Worm (Caenorhabditis elegans) whole organism, early embryonic: ENCODE measurements around the gene T11F8.12.

Experiments
- B0310.2 ChIP-seq: sonication (generic microtip); optimal IDR thresholded peaks from 2 replicates; lab custom pipeline; 2016; ENCODE audit warnings: mild to moderate bottlenecking, missing genetic modification characterization, missing compliant biosample characterization
- F13C5.2 ChIP-seq: sonication (generic microtip); optimal IDR thresholded peaks from 2 replicates; lab custom pipeline; 2017; ENCODE audit warnings: mild to moderate bottlenecking, missing genetic modification characterization, inconsistent platforms, missing compliant biosample characterization
- aly-1 ChIP-seq: sonication (generic microtip); optimal IDR thresholded peaks from 2 replicates; lab custom pipeline; 2016; ENCODE audit warnings: missing genetic modification characterization, missing compliant biosample characterization
- ama-1 ChIP-seq: fragments of 150-350 bp; optimal IDR thresholded peaks from 2 replicates; lab custom pipeline; 2014
- ceh-13 ChIP-seq: fragments of 200-800 bp; sonication (Bioruptor generic); optimal IDR thresholded peaks from 2 replicates; lab custom pipeline; 2018; ENCODE audit warnings: mild to moderate bottlenecking, missing genetic modification characterization, missing compliant biosample characterization
- ceh-36 ChIP-seq: sonication (generic microtip); optimal IDR thresholded peaks from 2 replicates; lab custom pipeline; 2016; ENCODE audit warnings: missing genetic modification characterization, inconsistent platforms, missing compliant biosample characterization
- ets-7 ChIP-seq: sonication (generic microtip); optimal IDR thresholded peaks from 2 replicates; lab custom pipeline; 2016; ENCODE audit warnings: missing genotype, missing genetic modification characterization, missing compliant biosample characterization
- flt-1 ChIP-seq: fragments of 200-800 bp; sonication (Bioruptor generic); IDR thresholded peaks from 2 replicates; pipeline ENCODE4 v1.3.6; 2022; ENCODE audit warnings: missing genetic modification characterization, missing compliant biosample characterization
- hmbx-1 ChIP-seq: sonication (generic microtip); optimal IDR thresholded peaks from 2 replicates; lab custom pipeline; 2016; ENCODE audit warnings: mild to moderate bottlenecking, missing genetic modification characterization, missing compliant biosample characterization
- hmg-4 ChIP-seq: fragments of 200-800 bp; sonication (Bioruptor generic); optimal IDR thresholded peaks from 2 replicates; lab custom pipeline; 2018; ENCODE audit warnings: mild to moderate bottlenecking, missing genetic modification characterization, missing compliant biosample characterization
- hnd-1 ChIP-seq: sonication (generic microtip); optimal IDR thresholded peaks from 2 replicates; lab custom pipeline; 2016; ENCODE audit warnings: missing genetic modification characterization, missing compliant biosample characterization
- pes-1 ChIP-seq: fragments of 200-800 bp; sonication (Bioruptor generic); IDR thresholded peaks from 2 replicates; pipeline ENCODE4 v1.3.6; 2022; ENCODE audit warnings: missing genetic modification reagents, missing genetic modification characterization, missing compliant biosample characterization
- scrt-1 ChIP-seq: fragments of 200-800 bp; sonication (Bioruptor generic); IDR thresholded peaks from 2 replicates; pipeline ENCODE4 v1.3.6; 2022; ENCODE audit warnings: missing genetic modification characterization, missing compliant biosample characterization
- sea-1 ChIP-seq: fragments of 200-800 bp; sonication (Bioruptor generic); conservative IDR thresholded peaks from 2 replicates; pipeline ENCODE4 v1.3.6; 2022; ENCODE audit warnings: missing genetic modification characterization, missing compliant biosample characterization
- tbx-11 ChIP-seq: fragments of 200-800 bp; sonication (Bioruptor generic); IDR thresholded peaks from 2 replicates; pipeline ENCODE4 v1.3.6; 2022; ENCODE audit warnings: missing genetic modification characterization, missing compliant biosample characterization
- tbx-37 ChIP-seq: fragments of 200-800 bp; sonication (Bioruptor generic); conservative IDR thresholded peaks from 2 replicates; pipeline ENCODE4 v1.3.6; 2022; ENCODE audit warnings: missing genetic modification reagents, missing genetic modification characterization, missing compliant biosample characterization
- tra-4 ChIP-seq: sonication (generic microtip); optimal IDR thresholded peaks from 2 replicates; lab custom pipeline; 2017; ENCODE audit warnings: missing genetic modification characterization, missing compliant biosample characterization

T11F8.12 gene

DNA sequence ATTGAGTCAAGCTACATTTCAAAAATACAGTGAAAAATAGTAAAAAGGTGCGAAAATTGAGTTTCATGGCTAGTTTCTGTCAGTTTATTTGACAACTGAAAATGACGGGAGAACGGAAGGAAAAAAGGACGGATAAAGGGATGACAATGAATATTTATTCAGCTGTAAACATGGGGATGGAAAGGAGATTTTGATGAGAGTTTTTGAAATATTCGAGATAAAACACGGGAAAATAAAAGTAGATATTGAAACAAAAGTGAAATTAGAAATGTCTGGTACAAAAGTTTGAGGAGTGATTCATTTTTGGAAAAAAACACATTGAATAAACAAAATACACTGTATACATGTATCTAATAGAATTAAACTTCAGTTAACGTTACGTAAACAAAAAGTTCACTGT lies at the start of gene T11F8.12:
T11F8.12 (minus strand) TSS at position 101 of the 400 bp plus-strand sequence.
- no peak for TF ChIP-seq pes-1 (GFP tag; lab: Robert Waterston, UW)
- no peak for TF ChIP-seq tra-4
- TF ChIP-seq flt-1 (GFP tag; lab: Robert Waterston, UW): no peak
- TF ChIP-seq ama-1: no peak
- TF ChIP-seq ceh-36 (tag; lab: Kevin White, UChicago): no peak
- TF ChIP-seq hmg-4 (GFP tag; lab: Kevin White, UChicago): no peak
- TF ChIP-seq aly-1 (tag; lab: Kevin White, UChicago): no peak
- TF ChIP-seq ceh-13 (GFP tag; lab: Kevin White, UChicago): no peak
- TF ChIP-seq tbx-11 (GFP tag; lab: Robert Waterston, UW): no peak
- TF ChIP-seq tbx-37 (GFP tag; lab: Robert Waterston, UW): no peak
- TF ChIP-seq F13C5.2 (tag; lab: Kevin White, UChicago): no peak
- no peak for TF ChIP-seq B0310.2 (tag; lab: Kevin White, UChicago)
- no peak for TF ChIP-seq hnd-1 (tag; lab: Kevin White, UChicago)
- TF ChIP-seq ets-7 (tag; lab: Kevin White, UChicago): no peak
- TF ChIP-seq sea-1: no peak

DNA sequence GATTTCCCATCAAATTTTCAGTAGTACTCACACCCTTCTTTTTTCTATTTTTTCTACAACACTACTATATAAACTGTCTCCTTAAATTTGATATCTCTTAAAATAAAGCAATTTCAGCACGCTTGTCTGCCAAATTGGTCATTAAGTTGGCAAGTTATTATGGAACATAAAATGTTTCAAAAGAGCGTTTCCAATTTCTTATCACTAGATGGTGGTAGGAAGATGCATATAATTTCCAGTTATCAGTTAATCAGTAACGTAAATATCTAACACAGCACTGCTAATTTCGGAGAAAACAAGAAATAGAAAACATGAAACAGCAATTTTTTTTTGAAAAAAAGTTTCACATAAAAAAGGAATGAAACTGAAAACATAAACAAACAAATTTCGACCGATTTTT lies 48.8 kb upstream of the T11F8.12 start:
- TF ChIP-seq sea-1: no peak
- TF ChIP-seq hnd-1 (tag; lab: Kevin White, UChicago): no peak
- no peak for TF ChIP-seq ets-7 (tag; lab: Kevin White, UChicago)
- no peak for TF ChIP-seq aly-1 (tag; lab: Kevin White, UChicago)
- TF ChIP-seq tbx-37 (GFP tag; lab: Robert Waterston, UW): no peak
- no peak for TF ChIP-seq F13C5.2 (tag; lab: Kevin White, UChicago)
- TF ChIP-seq pes-1 (GFP tag; lab: Robert Waterston, UW): no peak

DNA sequence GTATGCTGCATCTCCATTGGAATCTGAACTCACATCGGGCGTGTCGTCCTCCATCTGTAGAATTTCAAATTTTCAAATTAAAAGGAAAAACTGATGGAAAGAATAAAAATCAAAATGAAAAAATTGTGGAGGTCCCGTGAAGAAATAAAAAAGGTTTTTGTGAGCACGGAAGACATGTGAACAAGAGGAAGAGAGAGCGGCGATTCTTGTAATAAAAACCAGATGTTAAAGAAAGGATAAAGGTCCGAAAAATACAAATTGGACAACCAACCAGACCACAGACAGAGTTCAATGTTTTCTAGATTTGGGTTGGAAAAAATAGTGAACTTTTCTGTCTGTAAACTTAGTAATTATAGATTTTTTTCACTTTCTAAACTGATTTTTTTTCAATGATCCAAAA lies 46.2 kb upstream of the T11F8.12 start, which contains the start of gene unc-5:
unc-5 (minus strand) TSS at position 54 of the 400 bp plus-strand sequence.
- TF ChIP-seq B0310.2 (tag; lab: Kevin White, UChicago) (no peak), ama-1 (no peak), hmg-4 (GFP tag; lab: Kevin White, UChicago) (no peak), sea-1 (no peak), F13C5.2 (tag; lab: Kevin White, UChicago) (no peak), scrt-1 (GFP tag; lab: Robert Waterston, UW) (no peak), aly-1 (tag; lab: Kevin White, UChicago) (no peak), flt-1 (GFP tag; lab: Robert Waterston, UW) (no peak)

DNA sequence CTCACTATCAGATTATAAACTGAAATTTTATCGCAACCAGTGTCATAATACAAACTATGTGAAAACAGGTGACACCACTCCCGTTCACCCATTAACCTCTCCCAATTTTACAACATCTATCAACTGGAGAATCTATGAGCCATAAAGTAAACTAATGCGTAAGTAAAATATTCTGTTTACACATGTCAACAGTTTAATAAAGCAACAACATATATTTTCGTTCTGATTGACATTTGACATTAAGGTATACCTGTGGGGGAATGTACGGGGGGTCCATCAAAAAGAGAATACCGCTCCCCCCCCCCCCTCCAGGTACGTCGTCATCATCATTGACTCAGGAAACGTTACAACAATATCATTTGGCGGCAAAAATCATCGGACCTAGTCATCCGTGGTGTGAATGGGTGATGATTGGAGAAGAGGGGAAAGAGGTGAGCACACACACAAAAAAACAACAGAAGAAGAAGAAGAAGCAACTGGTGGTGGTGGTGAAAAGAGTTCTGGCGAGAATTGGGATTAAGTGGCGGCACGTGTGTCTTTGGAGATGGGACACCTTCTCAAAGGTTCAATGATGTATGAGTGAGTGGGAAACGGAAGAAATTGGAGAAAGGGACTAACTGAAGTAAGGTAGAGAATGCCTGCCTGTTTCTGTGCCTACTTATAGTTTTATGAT lies 44.7 kb upstream of the T11F8.12 start:
- TF ChIP-seq aly-1 (tag; lab: Kevin White, UChicago) (no peak), tbx-11 (GFP tag; lab: Robert Waterston, UW) (no peak), tbx-37 (GFP tag; lab: Robert Waterston, UW) (no peak), ets-7 (tag; lab: Kevin White, UChicago) (no peak), F13C5.2 (tag; lab: Kevin White, UChicago) (no peak), B0310.2 (tag; lab: Kevin White, UChicago) (no peak), flt-1 (GFP tag; lab: Robert Waterston, UW) (no peak), sea-1 (no peak), ceh-13 (GFP tag; lab: Kevin White, UChicago) (no peak), pes-1 (GFP tag; lab: Robert Waterston, UW) (no peak), hnd-1 (tag; lab: Kevin White, UChicago) (no peak), ama-1 (no peak), hmbx-1 (no peak)

DNA sequence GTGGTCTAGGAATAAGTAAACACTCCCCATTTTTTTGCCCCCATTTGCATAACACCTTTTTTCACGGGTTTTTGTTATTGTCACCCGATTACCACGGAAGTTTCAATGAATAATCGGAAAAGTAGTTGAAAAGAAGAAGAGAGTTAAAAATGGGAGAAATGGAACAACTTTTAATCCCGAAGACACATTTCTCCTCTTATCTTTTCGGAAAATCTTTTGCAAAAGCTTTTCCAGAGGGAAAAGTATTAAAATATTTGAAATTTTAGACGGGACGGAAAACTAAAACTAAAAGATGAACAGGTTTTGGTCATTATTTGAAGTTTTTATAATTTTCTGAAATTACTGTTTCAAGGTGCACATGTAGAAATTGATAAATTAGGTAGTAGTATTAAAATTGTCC lies 36.9 kb upstream of the T11F8.12 start:
- TF ChIP-seq tra-4 (no peak), scrt-1 (GFP tag; lab: Robert Waterston, UW) (no peak), ceh-13 (GFP tag; lab: Kevin White, UChicago) (no peak), B0310.2 (tag; lab: Kevin White, UChicago) (no peak), aly-1 (tag; lab: Kevin White, UChicago) (no peak), pes-1 (GFP tag; lab: Robert Waterston, UW) (no peak), hmbx-1 (no peak), F13C5.2 (tag; lab: Kevin White, UChicago) (no peak), flt-1 (GFP tag; lab: Robert Waterston, UW) (no peak), ceh-36 (tag; lab: Kevin White, UChicago) (no peak), sea-1 (no peak), hnd-1 (tag; lab: Kevin White, UChicago) (no peak), ets-7 (tag; lab: Kevin White, UChicago) (no peak), tbx-37 (GFP tag; lab: Robert Waterston, UW) (no peak), ama-1 (no peak), hmg-4 (GFP tag; lab: Kevin White, UChicago) (no peak), tbx-11 (GFP tag; lab: Robert Waterston, UW) (no peak)

DNA sequence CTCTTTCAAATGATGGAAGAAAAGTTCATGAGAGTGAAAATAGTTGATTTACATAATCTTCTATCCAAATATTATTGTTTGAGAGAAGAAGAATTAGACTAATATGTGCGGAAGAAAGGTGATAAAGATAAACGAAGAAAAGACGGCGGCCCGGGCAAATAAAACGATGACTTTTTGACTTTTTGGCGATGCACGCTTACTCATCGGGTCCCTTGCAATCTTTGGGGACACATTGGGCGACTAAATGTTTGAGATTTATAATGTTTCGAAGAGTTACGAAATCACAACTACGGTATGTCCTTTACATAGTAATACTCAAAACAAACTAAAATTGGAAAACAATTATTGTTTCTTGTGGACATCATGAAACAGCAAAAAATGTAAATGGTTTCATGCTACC lies 32.7 kb upstream of the T11F8.12 start:
- TF ChIP-seq scrt-1 (GFP tag; lab: Robert Waterston, UW): no peak

DNA sequence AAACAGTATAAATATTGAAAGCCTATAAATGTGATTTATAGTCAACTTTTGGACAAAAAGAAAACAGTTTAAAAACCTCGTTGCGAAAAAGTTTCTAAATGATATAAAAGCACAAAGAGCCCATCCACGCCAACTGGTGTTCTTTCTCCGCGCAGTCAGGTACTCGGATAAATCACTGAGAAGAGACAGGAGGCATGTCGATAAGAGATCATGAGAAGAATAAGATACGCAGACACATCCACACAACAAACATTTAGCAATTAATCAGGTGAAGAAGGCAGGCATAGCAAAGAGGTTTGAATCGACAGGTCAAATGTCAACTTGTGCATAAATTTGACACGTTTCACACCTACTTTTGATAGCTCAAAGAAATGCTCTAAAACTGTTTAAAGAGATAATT lies 25.6 kb upstream of the T11F8.12 start:
- TF ChIP-seq sea-1: no peak
- no peak for TF ChIP-seq tbx-37 (GFP tag; lab: Robert Waterston, UW)
- no peak for TF ChIP-seq ets-7 (tag; lab: Kevin White, UChicago)
- TF ChIP-seq hmg-4 (GFP tag; lab: Kevin White, UChicago): no peak
- no peak for TF ChIP-seq B0310.2 (tag; lab: Kevin White, UChicago)
- TF ChIP-seq hmbx-1: no peak
- TF ChIP-seq pes-1 (GFP tag; lab: Robert Waterston, UW): no peak
- no peak for TF ChIP-seq ceh-13 (GFP tag; lab: Kevin White, UChicago)
- TF ChIP-seq flt-1 (GFP tag; lab: Robert Waterston, UW): no peak
- no peak for TF ChIP-seq ama-1
